Fruit fly (Drosophila melanogaster) whole organism, wandering third instar larva: ENCODE data around the gene CG1409.
A peak's percentile ranks its signal among the peaks of the same experiment; 100 is the strongest.

Experiments used
- Abd-B ChIP-seq: fragments of >200 bp; optimal IDR thresholded peaks from 2 replicates; lab custom pipeline; 2017; ENCODE audit warnings: missing biosample characterization, missing genetic modification characterization
- CG32264 ChIP-seq: fragments of 200-800 bp; sonication (Bioruptor generic); optimal IDR thresholded peaks from 2 replicates; lab custom pipeline; 2016; ENCODE audit warnings: missing biosample characterization, missing genetic modification characterization
- CG9705 ChIP-seq: fragments of 200-800 bp; sonication (Bioruptor generic); optimal IDR thresholded peaks from 2 replicates; lab custom pipeline; 2018; ENCODE audit warnings: missing biosample characterization, mild to moderate bottlenecking, missing genetic modification characterization
- CrebA ChIP-seq: fragments of 200-800 bp; sonication (Bioruptor generic); optimal IDR thresholded peaks from 2 replicates; lab custom pipeline; 2016; ENCODE audit warnings: missing biosample characterization, mild to moderate bottlenecking, missing genetic modification characterization, borderline replicate concordance
- Dfd ChIP-seq: fragments of >200 bp; optimal IDR thresholded peaks from 2 replicates; lab custom pipeline; 2017; ENCODE audit warnings: missing biosample characterization, missing genetic modification characterization
- Dif ChIP-seq: fragments of 200-275, 200-300 bp; sonication (Bioruptor generic); optimal IDR thresholded peaks from 2 replicates; lab custom pipeline; 2018; ENCODE audit warnings: missing biosample characterization, missing genetic modification characterization; ENCODE audit not compliant: partially characterized antibody
- GATAd ChIP-seq: sonication (Bioruptor generic); optimal IDR thresholded peaks from 2 replicates; lab custom pipeline; 2016; ENCODE audit warnings: missing biosample characterization, missing genetic modification characterization
- HLH106 ChIP-seq: fragments of 200-800 bp; optimal IDR thresholded peaks from 3 replicates; lab custom pipeline; 2019; ENCODE audit warnings: missing biosample characterization, mild to moderate bottlenecking, missing genetic modification characterization, moderate library complexity
- Hnf4 ChIP-seq: fragments of 200-800 bp; sonication (Bioruptor generic); optimal IDR thresholded peaks from 2 replicates; lab custom pipeline; 2016; ENCODE audit warnings: missing biosample characterization, mild to moderate bottlenecking, missing genetic modification characterization
- Hr78 ChIP-seq: fragments of >200 bp; optimal IDR thresholded peaks from 2 replicates; lab custom pipeline; 2017; ENCODE audit warnings: missing biosample characterization, missing genetic modification characterization
- Hr83 ChIP-seq: fragments of 200-300 bp; sonication (Bioruptor generic); optimal IDR thresholded peaks from 2 replicates; lab custom pipeline; 2016; ENCODE audit warnings: missing biosample characterization, mild to moderate bottlenecking, missing genetic modification characterization, moderate library complexity; ENCODE audit not compliant: poor library complexity, severe bottlenecking
- Jra ChIP-seq: sonication (Bioruptor generic); optimal IDR thresholded peaks from 2 replicates; lab custom pipeline; 2016; ENCODE audit warnings: missing biosample characterization, missing genetic modification characterization
- Mio ChIP-seq: sonication (Bioruptor generic); optimal IDR thresholded peaks from 2 replicates; lab custom pipeline; 2016; ENCODE audit warnings: missing biosample characterization, missing genetic modification characterization
- Myc ChIP-seq: fragments of >200 bp; optimal IDR thresholded peaks from 2 replicates; lab custom pipeline; 2017
- N ChIP-seq: fragments of >200 bp; optimal IDR thresholded peaks from 2 replicates; lab custom pipeline; 2018; ENCODE audit warnings: missing biosample characterization, missing external identifiers, missing genetic modification characterization
- OdsH ChIP-seq: fragments of 200-800 bp; sonication (Bioruptor generic); optimal IDR thresholded peaks from 2 replicates; lab custom pipeline; 2016; ENCODE audit warnings: missing biosample characterization, mild to moderate bottlenecking, missing genetic modification characterization
- Rel ChIP-seq, 2 experiments: fragments of 200-800 bp; sonication (Bioruptor generic) in 1 of 2; optimal IDR thresholded peaks; 2 replicates in 1 of 2; 3 replicates in 1 of 2; lab custom pipeline; 2016 to 2019; ENCODE audit warnings: mild to moderate bottlenecking in 2 of 2, missing biosample characterization in 2 of 2, missing genetic modification characterization in 2 of 2, moderate library complexity in 1 of 2
- Sp1 ChIP-seq: fragments of 200-800 bp; sonication (Bioruptor generic); optimal IDR thresholded peaks from 3 replicates; lab custom pipeline; 2019; ENCODE audit warnings: missing biosample characterization, mild to moderate bottlenecking, missing genetic modification characterization, moderate library complexity
- Vsx2 ChIP-seq: fragments of 200-300, 225-300 bp; sonication (Bioruptor generic); optimal IDR thresholded peaks from 2 replicates; lab custom pipeline; 2018; ENCODE audit warnings: missing biosample characterization, missing genetic modification characterization; ENCODE audit not compliant: partially characterized antibody
- br ChIP-seq: fragments of 200-800 bp; sonication (Bioruptor generic); optimal IDR thresholded peaks from 2 replicates; lab custom pipeline; 2016; ENCODE audit warnings: missing biosample characterization, missing genetic modification characterization
- brk ChIP-seq: fragments of 200-800 bp; sonication (Bioruptor generic); optimal IDR thresholded peaks from 2 replicates; lab custom pipeline; 2016; ENCODE audit warnings: missing biosample characterization, mild to moderate bottlenecking, missing genetic modification characterization
- dl ChIP-seq, 2 experiments: fragments of 175-275, 200-275 bp in 1 of 2; fragments of 200-275 bp in 1 of 2; sonication (Bioruptor generic); optimal IDR thresholded peaks; lab custom pipeline; 2018; ENCODE audit warnings: mild to moderate bottlenecking in 2 of 2, missing biosample characterization in 2 of 2, missing genetic modification characterization in 2 of 2, moderate library complexity in 2 of 2; ENCODE audit not compliant: partially characterized antibody in 2 of 2, insufficient read depth in 1 of 2
- dmrt93B ChIP-seq: fragments of 200-800 bp; sonication (Bioruptor generic); optimal IDR thresholded peaks from 2 replicates; lab custom pipeline; 2018; ENCODE audit warnings: missing biosample characterization, mild to moderate bottlenecking, missing genetic modification characterization
- dsf ChIP-seq: sonication (Bioruptor generic); optimal IDR thresholded peaks from 2 replicates; lab custom pipeline; 2016; ENCODE audit warnings: missing biosample characterization, missing genetic modification characterization, borderline replicate concordance
- ey ChIP-seq: fragments of 200-800 bp; sonication (Bioruptor generic); optimal IDR thresholded peaks from 2 replicates; lab custom pipeline; 2016; ENCODE audit warnings: missing biosample characterization, missing genetic modification characterization
- foxo ChIP-seq, 2 experiments: fragments of 200-800 bp; sonication (Bioruptor generic); optimal IDR thresholded peaks; 2 replicates in 1 of 2; 3 replicates in 1 of 2; lab custom pipeline; 2016 to 2017; ENCODE audit warnings: missing biosample characterization in 2 of 2, missing genetic modification characterization in 2 of 2
- fru ChIP-seq: fragments of 200-800 bp; sonication (Bioruptor generic); optimal IDR thresholded peaks from 3 replicates; lab custom pipeline; 2016; ENCODE audit warnings: missing biosample characterization, mild to moderate bottlenecking, missing genetic modification characterization
- h ChIP-seq: fragments of 200-800 bp; sonication (Bioruptor generic); optimal IDR thresholded peaks from 3 replicates; lab custom pipeline; 2016; ENCODE audit warnings: missing biosample characterization, mild to moderate bottlenecking, missing genetic modification characterization
- jim ChIP-seq: fragments of 175-275, 200-325 bp; sonication (Bioruptor generic); optimal IDR thresholded peaks from 2 replicates; lab custom pipeline; 2016; ENCODE audit warnings: missing biosample characterization, mild to moderate bottlenecking, missing genetic modification characterization
- lola ChIP-seq: fragments of >200 bp; optimal IDR thresholded peaks from 2 replicates; lab custom pipeline; 2017; ENCODE audit warnings: missing biosample characterization, missing genetic modification characterization
- pan ChIP-seq: fragments of >200 bp; optimal IDR thresholded peaks from 2 replicates; lab custom pipeline; 2017
- psq ChIP-seq: fragments of 200-800 bp; sonication (Bioruptor generic); optimal IDR thresholded peaks from 3 replicates; lab custom pipeline; 2017; ENCODE audit warnings: missing biosample characterization, mild to moderate bottlenecking, missing genetic modification characterization, moderate library complexity
- rgr ChIP-seq: fragments of 200-800 bp; sonication (Bioruptor generic); optimal IDR thresholded peaks from 3 replicates; lab custom pipeline; 2016; ENCODE audit warnings: missing biosample characterization, mild to moderate bottlenecking, missing genetic modification characterization
- sage ChIP-seq: fragments of 200-800 bp; sonication (Bioruptor generic); optimal IDR thresholded peaks from 2 replicates; lab custom pipeline; 2016; ENCODE audit warnings: missing biosample characterization, mild to moderate bottlenecking, missing genetic modification characterization
- sv ChIP-seq: fragments of 200-800 bp; sonication (Bioruptor generic); optimal IDR thresholded peaks from 3 replicates; lab custom pipeline; 2016; ENCODE audit warnings: missing biosample characterization, missing genetic modification characterization
- tai ChIP-seq: sonication (Bioruptor generic); optimal IDR thresholded peaks from 2 replicates; lab custom pipeline; 2016; ENCODE audit warnings: missing biosample characterization, missing genetic modification characterization
- usp ChIP-seq: fragments of >200 bp; optimal IDR thresholded peaks from 2 replicates; lab custom pipeline; 2017; ENCODE audit warnings: missing biosample characterization, missing genetic modification characterization
- woc ChIP-seq: sonication (Bioruptor generic); optimal IDR thresholded peaks from 2 replicates; lab custom pipeline; 2016; ENCODE audit warnings: missing biosample characterization, mild to moderate bottlenecking, missing genetic modification characterization

CG1409 gene

dm6 chrX:7891596-7892538 is 33.9 kb downstream of the CG1409 start, which contains the start of gene Nek2:
Nek2 (minus strand) TSS chrX:7891646.
- TF ChIP-seq br (GFP tag; lab: Kevin White, UChicago), result no peak
- peak; percentile 49 for TF ChIP-seq Sp1 (GFP tag; lab: Kevin White, UChicago)
- TF ChIP-seq usp (GFP tag; lab: Kevin White, UChicago), result no peak
- no peak for TF ChIP-seq lola (GFP tag; lab: Kevin White, UChicago)
- TF ChIP-seq CrebA (GFP tag; lab: Kevin White, UChicago), result no peak
- TF ChIP-seq pan (lab: Kevin White, UChicago), result no peak
- TF ChIP-seq sage, result no peak
- TF ChIP-seq CG9705 (GFP tag; lab: Kevin White, UChicago), result no peak
- no peak for TF ChIP-seq Hnf4 (GFP tag; lab: Kevin White, UChicago)
- TF ChIP-seq CG32264 (GFP tag; lab: Kevin White, UChicago), result no peak
- no peak for TF ChIP-seq sv (GFP tag; lab: Kevin White, UChicago)
- no peak for TF ChIP-seq Rel (GFP tag; optimal IDR thresholded peaks at IDR 0.05; lab: Kevin White, UChicago)
- TF ChIP-seq Rel (tag; optimal IDR thresholded peaks at IDR 0.05; lab: Kevin White, UChicago), result no peak
- TF ChIP-seq Jra, result no peak
- TF ChIP-seq h (GFP tag; lab: Kevin White, UChicago), result peak; percentile 24
- peak; percentile 51 for TF ChIP-seq HLH106 (tag; lab: Kevin White, UChicago)
- TF ChIP-seq jim (GFP tag; lab: Kevin White, UChicago), result no peak
- TF ChIP-seq Hr83 (GFP tag; lab: Kevin White, UChicago), result no peak
- no peak for TF ChIP-seq dmrt93B (GFP tag; lab: Kevin White, UChicago)
- peak; percentile 42 for TF ChIP-seq OdsH
- peak; percentile 23 for TF ChIP-seq psq (GFP tag; lab: Kevin White, UChicago)
- TF ChIP-seq Abd-B, result no peak
- TF ChIP-seq Mio, result no peak
- TF ChIP-seq Hr78 (GFP tag; lab: Kevin White, UChicago), result no peak
- TF ChIP-seq fru, result peak; percentile 15
- peak; percentile 13 to 46 for TF ChIP-seq dl (GFP tag; optimal IDR thresholded peaks at IDR 0.05; lab: Kevin White, UChicago; ENCODE audit: insufficient read depth in 1 of 2, partially characterized antibody in 2 of 2)
- no peak for TF ChIP-seq ey (GFP tag; lab: Kevin White, UChicago)
- no peak for TF ChIP-seq dsf (GFP tag; lab: Kevin White, UChicago)
- TF ChIP-seq Vsx2 (GFP tag; lab: Kevin White, UChicago), result no peak
- TF ChIP-seq rgr (GFP tag; lab: Kevin White, UChicago), result no peak
- TF ChIP-seq Dif (GFP tag; lab: Kevin White, UChicago), result no peak
- no peak for TF ChIP-seq brk (GFP tag; lab: Kevin White, UChicago)
- peak in 1 of 2 experiments; percentile 37 for TF ChIP-seq foxo (GFP tag; optimal IDR thresholded peaks at IDR 0.05; lab: Kevin White, UChicago)
- TF ChIP-seq woc (GFP tag; lab: Kevin White, UChicago), result peak; percentile 75
- no peak for TF ChIP-seq GATAd (GFP tag; lab: Kevin White, UChicago)
- no peak for TF ChIP-seq tai
- peak; percentile 76 for TF ChIP-seq Myc (lab: Kevin White, UChicago)
- no peak for TF ChIP-seq Dfd (GFP tag; lab: Kevin White, UChicago)
- TF ChIP-seq N (GFP tag; lab: Kevin White, UChicago), result no peak

- TF ChIP-seq CG9705 (GFP tag; lab: Kevin White, UChicago) (no peak), ey (GFP tag; lab: Kevin White, UChicago) (peak; percentile 63), Dfd (GFP tag; lab: Kevin White, UChicago) (no peak), GATAd (GFP tag; lab: Kevin White, UChicago) (no peak), Hr78 (GFP tag; lab: Kevin White, UChicago) (no peak), br (GFP tag; lab: Kevin White, UChicago) (peak; percentile 39), Myc (lab: Kevin White, UChicago) (no peak), OdsH (peak; percentile 52), dl (GFP tag; optimal IDR thresholded peaks at IDR 0.05; lab: Kevin White, UChicago; ENCODE audit: insufficient read depth in 1 of 2, partially characterized antibody in 2 of 2) (no peak), rgr (GFP tag; lab: Kevin White, UChicago) (peak; percentile 62), foxo (GFP tag; optimal IDR thresholded peaks at IDR 0.05; lab: Kevin White, UChicago) (peak in 1 of 2 experiments; percentile 71), jim (GFP tag; lab: Kevin White, UChicago) (no peak), sage (no peak), Dif (GFP tag; lab: Kevin White, UChicago) (no peak), sv (GFP tag; lab: Kevin White, UChicago) (no peak), brk (GFP tag; lab: Kevin White, UChicago) (no peak), Jra (no peak), Abd-B (no peak), dmrt93B (GFP tag; lab: Kevin White, UChicago) (peak; percentile 17), fru (peak; percentile 68), woc (GFP tag; lab: Kevin White, UChicago) (no peak), Hr83 (GFP tag; lab: Kevin White, UChicago) (no peak), Sp1 (GFP tag; lab: Kevin White, UChicago) (peak; percentile 62), tai (no peak), HLH106 (tag; lab: Kevin White, UChicago) (peak; percentile 58), CG32264 (GFP tag; lab: Kevin White, UChicago) (no peak), pan (lab: Kevin White, UChicago) (no peak), psq (GFP tag; lab: Kevin White, UChicago) (peak; percentile 12), CrebA (GFP tag; lab: Kevin White, UChicago) (no peak), N (GFP tag; lab: Kevin White, UChicago) (no peak), Mio (no peak), h (GFP tag; lab: Kevin White, UChicago) (peak; percentile 59), usp (GFP tag; lab: Kevin White, UChicago) (no peak), dsf (GFP tag; lab: Kevin White, UChicago) (no peak), Hnf4 (GFP tag; lab: Kevin White, UChicago) (peak; percentile 38), Rel (GFP tag; optimal IDR thresholded peaks at IDR 0.05; lab: Kevin White, UChicago) (no peak), Rel (tag; optimal IDR thresholded peaks at IDR 0.05; lab: Kevin White, UChicago) (no peak), lola (GFP tag; lab: Kevin White, UChicago) (no peak), Vsx2 (GFP tag; lab: Kevin White, UChicago) (no peak)
- TF ChIP-seq, all 38 proteins: peak for 12
Measured at dm6 chrX:7892539-7892899, 34.5 kb downstream of the CG1409 start.
